Fruit fly (Drosophila melanogaster): ENCODE results near the gene 7B2.

- TF ChIP-seq Sin3A (optimal IDR thresholded peaks at IDR 0.05) (no peak), insv (optimal IDR thresholded peaks at IDR 0.05) (no peak)
These were observed 8.9 kb upstream of the 7B2 start for dm6 chr3R:5367512-5368169.
